Worm (Caenorhabditis elegans) whole organism, L1 larva: Measurements from ENCODE around the gene mvb-12.

ENCODE experiments used
- lir-3 ChIP-seq: sonication (generic microtip); optimal IDR thresholded peaks from 2 replicates; lab custom pipeline; 2016; ENCODE audit warnings: mild to moderate bottlenecking, missing genetic modification characterization, moderate library complexity, missing compliant biosample characterization; ENCODE audit not compliant: poor library complexity
- nhr-12 ChIP-seq: sonication (generic microtip); optimal IDR thresholded peaks from 2 replicates; lab custom pipeline; 2017; ENCODE audit warnings: missing biosample characterization, missing genetic modification characterization
- unc-62 ChIP-seq: fragments of 150-350 bp; optimal IDR thresholded peaks from 2 replicates; lab custom pipeline; 2014; ENCODE audit warnings: missing biosample characterization, missing genetic modification reagents, missing genetic modification characterization

DNA sequence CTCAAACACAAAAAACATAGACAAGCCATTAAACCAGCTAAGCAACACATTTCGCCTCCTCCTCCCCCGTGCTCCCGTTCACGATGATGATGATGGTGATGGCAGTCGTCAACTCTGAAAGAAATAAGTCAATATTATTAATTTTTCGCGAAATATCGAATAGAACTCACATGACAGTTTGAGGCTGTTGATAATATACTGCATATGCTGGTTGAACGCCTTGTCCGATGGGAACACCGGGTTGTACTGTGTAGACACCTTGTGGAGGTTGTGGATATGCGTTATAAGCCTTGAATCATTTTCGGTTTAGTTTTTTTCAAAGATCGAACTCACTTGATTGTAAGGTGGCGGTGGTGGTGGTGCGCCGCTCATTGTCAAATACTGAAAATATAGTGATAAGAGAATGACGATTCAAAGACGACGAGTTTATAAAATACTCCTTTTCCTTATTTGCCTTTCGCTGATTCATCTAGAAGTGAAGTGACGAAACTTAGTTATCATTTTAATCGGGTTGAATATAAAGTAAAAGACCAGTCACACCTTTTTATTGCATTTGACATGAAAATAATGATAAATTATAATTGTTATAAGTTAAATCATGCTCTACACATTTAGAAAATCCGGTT lies 38.4 kb upstream of the mvb-12 start, which contains the start of gene C33H5.13:
- no peak for TF ChIP-seq lir-3 (tag; lab: Kevin White, UChicago)
- TF ChIP-seq unc-62 (GFP tag; lab: Kevin White, UChicago): no peak
- no peak for TF ChIP-seq nhr-12
